Worm (Caenorhabditis elegans) whole organism, L2 larva: ENCODE results near the gene cyp-35B2.

Source experiments
- R02D3.7 ChIP-seq: fragments of 150-350 bp; optimal IDR thresholded peaks from 2 replicates; lab custom pipeline; 2014; ENCODE audit warnings: missing biosample characterization, missing genetic modification characterization
- Y55F3AM.14 ChIP-seq: fragments of 200-800 bp; sonication (Bioruptor generic); optimal IDR thresholded peaks from 2 replicates; lab custom pipeline; 2018; ENCODE audit warnings: mild to moderate bottlenecking, missing genetic modification characterization, missing compliant biosample characterization
- ZK546.5 ChIP-seq: sonication (generic microtip); optimal IDR thresholded peaks from 2 replicates; lab custom pipeline; 2017; ENCODE audit warnings: missing biosample characterization, missing genetic modification characterization
- alr-1 ChIP-seq: fragments of 150-350 bp; optimal IDR thresholded peaks from 2 replicates; lab custom pipeline; 2014; ENCODE audit warnings: missing biosample characterization, missing genetic modification characterization
- aly-2 ChIP-seq: fragments of 150-350 bp; optimal IDR thresholded peaks from 2 replicates; lab custom pipeline; 2014; ENCODE audit warnings: missing biosample characterization, missing genetic modification characterization
- ama-1 ChIP-seq: fragments of 150-350 bp; optimal IDR thresholded peaks from 2 replicates; lab custom pipeline; 2018; ENCODE audit warnings: inconsistent platforms
- ceh-16 ChIP-seq: fragments of 150-350 bp; optimal IDR thresholded peaks from 2 replicates; lab custom pipeline; 2014; ENCODE audit warnings: missing biosample characterization, missing genetic modification characterization
- egl-27 ChIP-seq: sonication (generic microtip); optimal IDR thresholded peaks from 3 replicates; lab custom pipeline; 2017; ENCODE audit warnings: missing biosample characterization, missing genetic modification reagents, missing genetic modification characterization
- elt-1 ChIP-seq: fragments of 150-350 bp; optimal IDR thresholded peaks from 2 replicates; lab custom pipeline; 2014; ENCODE audit warnings: missing biosample characterization, missing genetic modification characterization
- fos-1 ChIP-seq: fragments of 150-350 bp; optimal IDR thresholded peaks from 2 replicates; lab custom pipeline; 2014; ENCODE audit warnings: missing biosample characterization, missing genetic modification characterization
- gmeb-1 ChIP-seq: fragments of 150-350 bp; optimal IDR thresholded peaks from 2 replicates; lab custom pipeline; 2014; ENCODE audit warnings: missing biosample characterization, missing genetic modification characterization
- lin-11 ChIP-seq: fragments of 150-350 bp; sonication (generic microtip); optimal IDR thresholded peaks from 2 replicates; lab custom pipeline; 2014; ENCODE audit warnings: missing biosample characterization, missing genetic modification characterization, inconsistent platforms, mixed read lengths
- lin-39 ChIP-seq: fragments of 150-350 bp; optimal IDR thresholded peaks from 2 replicates; lab custom pipeline; 2014; ENCODE audit warnings: missing biosample characterization, missing genetic modification reagents, missing genetic modification characterization
- lsy-2 ChIP-seq, 2 experiments: fragments of 150-350 bp in 1 of 2; sonication (generic microtip) in 1 of 2; optimal IDR thresholded peaks; 2 replicates each; lab custom pipeline; 2014 to 2017; ENCODE audit warnings: missing biosample characterization in 2 of 2, missing genetic modification characterization in 2 of 2
- mbf-1 ChIP-seq: sonication (generic microtip); optimal IDR thresholded peaks from 2 replicates; lab custom pipeline; 2017; ENCODE audit warnings: missing biosample characterization, missing genetic modification characterization
- mdl-1 ChIP-seq, 2 experiments: fragments of 150-350 bp in 1 of 2; sonication (generic microtip) in 1 of 2; optimal IDR thresholded peaks; 2 replicates each; lab custom pipeline; 2017; ENCODE audit warnings: missing biosample characterization in 2 of 2, missing genetic modification characterization in 2 of 2
- nhr-12 ChIP-seq: fragments of 150-350 bp; optimal IDR thresholded peaks from 2 replicates; lab custom pipeline; 2014; ENCODE audit warnings: missing biosample characterization, missing genetic modification characterization
- nhr-129 ChIP-seq: fragments of 150-350 bp; optimal IDR thresholded peaks from 2 replicates; lab custom pipeline; 2014; ENCODE audit warnings: missing biosample characterization, missing genetic modification characterization
- nhr-21 ChIP-seq: fragments of 150-350 bp; optimal IDR thresholded peaks from 2 replicates; lab custom pipeline; 2014; ENCODE audit warnings: missing biosample characterization, missing genetic modification characterization
- nhr-23 ChIP-seq: fragments of 150-350 bp; optimal IDR thresholded peaks from 2 replicates; lab custom pipeline; 2014; ENCODE audit warnings: missing biosample characterization, missing genetic modification reagents, missing genetic modification characterization
- nhr-25 ChIP-seq: fragments of 150-350 bp; sonication (generic microtip); optimal IDR thresholded peaks from 3 replicates; lab custom pipeline; 2014; ENCODE audit warnings: missing biosample characterization, missing genetic modification characterization
- nhr-6 ChIP-seq: fragments of 150-350 bp; optimal IDR thresholded peaks from 2 replicates; lab custom pipeline; 2014; ENCODE audit warnings: missing biosample characterization, missing genetic modification characterization
- nhr-77 ChIP-seq: fragments of 150-350 bp; optimal IDR thresholded peaks from 2 replicates; lab custom pipeline; 2014; ENCODE audit warnings: missing biosample characterization, missing genetic modification characterization
- peb-1 ChIP-seq: fragments of 150-350 bp; optimal IDR thresholded peaks from 2 replicates; lab custom pipeline; 2014; ENCODE audit warnings: missing biosample characterization, missing genetic modification characterization
- sem-4 ChIP-seq: fragments of 150-350 bp; optimal IDR thresholded peaks from 2 replicates; lab custom pipeline; 2014; ENCODE audit warnings: missing biosample characterization, missing genetic modification reagents, missing genetic modification characterization
- skn-1 ChIP-seq: sonication (generic microtip); optimal IDR thresholded peaks from 2 replicates; lab custom pipeline; 2017; ENCODE audit warnings: missing biosample characterization, missing genetic modification characterization
- sma-9 ChIP-seq, 2 experiments: fragments of 150-350 bp in 1 of 2; sonication (generic microtip) in 1 of 2; optimal IDR thresholded peaks; 2 replicates each; lab custom pipeline; 2014 to 2016; ENCODE audit warnings: missing genetic modification characterization in 2 of 2, mild to moderate bottlenecking in 1 of 2, missing biosample characterization in 1 of 2, missing compliant biosample characterization in 1 of 2, missing genetic modification reagents in 1 of 2, moderate library complexity in 1 of 2
- unc-39 ChIP-seq: fragments of 150-350 bp; optimal IDR thresholded peaks from 2 replicates; lab custom pipeline; 2014; ENCODE audit warnings: missing biosample characterization, missing genetic modification characterization
- unc-55 ChIP-seq: fragments of 150-350 bp; sonication (generic microtip); optimal IDR thresholded peaks from 3 replicates; lab custom pipeline; 2014; ENCODE audit warnings: missing biosample characterization, missing genetic modification reagents, missing genetic modification characterization
- zag-1 ChIP-seq: fragments of 150-350 bp; optimal IDR thresholded peaks from 2 replicates; lab custom pipeline; 2014; ENCODE audit warnings: missing biosample characterization, missing genetic modification characterization
- ztf-1 ChIP-seq: fragments of 200-800 bp; sonication (Bioruptor generic); conservative IDR thresholded peaks from 2 replicates; pipeline ENCODE4 v1.3.6; 2022; ENCODE audit warnings: missing genetic modification characterization, missing compliant biosample characterization
- ztf-4 ChIP-seq: fragments of 150-350 bp; optimal IDR thresholded peaks from 2 replicates; lab custom pipeline; 2014; ENCODE audit warnings: missing biosample characterization, missing genetic modification characterization

The cyp-35B2 gene

DNA sequence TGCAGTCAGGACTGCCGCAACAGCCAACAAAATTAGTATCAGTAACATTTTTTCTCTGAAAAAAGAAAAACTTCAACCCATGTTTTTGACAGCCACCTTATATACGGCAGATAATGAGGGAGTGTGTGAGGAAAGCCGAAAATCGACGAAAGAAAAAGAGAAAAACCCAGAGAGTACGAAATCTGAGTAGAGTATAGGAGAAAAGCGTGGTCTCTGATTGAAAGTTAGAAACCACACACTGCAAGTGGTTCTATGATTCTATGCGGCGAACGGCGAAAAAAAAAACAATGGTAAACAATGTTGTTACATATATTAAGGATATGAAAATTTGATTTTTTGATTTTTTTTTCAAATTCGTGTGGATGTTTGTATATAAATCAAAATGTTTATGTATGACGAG, 25.8 kb downstream of the cyp-35B2 start, which contains the start of gene cyp-34A8:
Gene cyp-34A8, minus strand, starts transcription at position 62 of the 400 bp plus-strand sequence.
- TF ChIP-seq ztf-4 (tag; lab: Kevin White, UChicago) (no peak), sma-9 (GFP tag; optimal IDR thresholded peaks at IDR 0.05; lab: Kevin White, UChicago) (peak; percentile 31), sma-9 (tag; optimal IDR thresholded peaks at IDR 0.05; lab: Kevin White, UChicago) (no peak)

DNA sequence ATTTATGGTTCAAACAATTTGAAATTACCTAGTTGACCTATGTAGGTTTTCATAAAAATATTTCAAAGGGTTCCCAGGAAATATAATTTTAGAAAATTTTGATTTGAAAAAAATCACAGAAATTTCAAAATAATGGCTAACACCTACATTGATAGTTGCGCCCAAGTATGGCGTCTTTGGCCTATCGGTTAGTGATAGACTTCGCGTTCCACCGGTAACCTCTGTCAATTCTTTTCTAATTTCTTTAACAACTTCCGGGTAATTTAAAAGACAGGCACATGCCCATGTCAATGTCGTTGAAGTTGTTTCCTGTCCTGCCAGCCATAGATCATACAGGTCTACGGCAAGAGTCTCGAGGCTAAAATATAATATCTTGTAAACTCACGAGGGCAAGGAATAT, 27.0 kb downstream of the cyp-35B2 start:
- TF ChIP-seq unc-39 (no peak), lsy-2 (tag; optimal IDR thresholded peaks at IDR 0.05; lab: Kevin White, UChicago) (no peak), gmeb-1 (tag; lab: Kevin White, UChicago) (no peak), alr-1 (tag; lab: Kevin White, UChicago) (no peak), ceh-16 (tag; lab: Kevin White, UChicago) (no peak), nhr-12 (tag; lab: Kevin White, UChicago) (no peak), sma-9 (GFP tag; optimal IDR thresholded peaks at IDR 0.05; lab: Kevin White, UChicago) (no peak), sma-9 (tag; optimal IDR thresholded peaks at IDR 0.05; lab: Kevin White, UChicago) (no peak), nhr-6 (tag; lab: Kevin White, UChicago) (no peak), nhr-77 (no peak), nhr-25 (tag; lab: Kevin White, UChicago) (no peak), sem-4 (tag; lab: Kevin White, UChicago) (no peak), Y55F3AM.14 (GFP tag; lab: Kevin White, UChicago) (no peak)

DNA sequence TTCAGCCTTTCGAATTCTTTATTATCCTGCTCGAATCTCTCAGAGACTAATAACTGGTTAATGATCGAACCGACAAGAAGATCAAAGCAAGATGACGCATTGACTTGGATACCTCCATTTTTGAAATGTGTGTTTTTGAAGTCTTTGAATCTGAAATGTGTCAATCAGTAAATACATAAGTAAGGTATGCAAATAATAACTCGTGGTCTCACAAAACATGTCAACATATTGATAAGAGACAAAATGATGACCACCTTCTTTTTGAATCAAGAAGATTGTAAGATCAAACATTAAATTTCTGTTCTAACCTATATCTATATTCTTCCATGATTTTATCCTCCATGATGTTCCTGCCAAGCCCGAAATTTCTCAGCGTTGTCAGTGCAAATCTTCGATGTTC, 27.7 kb downstream of the cyp-35B2 start:
- TF ChIP-seq nhr-129 (tag; lab: Kevin White, UChicago) (no peak), nhr-21 (tag; lab: Kevin White, UChicago) (no peak), R02D3.7 (tag; lab: Kevin White, UChicago) (no peak), mbf-1 (no peak), lsy-2 (tag; optimal IDR thresholded peaks at IDR 0.05; lab: Kevin White, UChicago) (no peak), nhr-6 (tag; lab: Kevin White, UChicago) (no peak)

DNA sequence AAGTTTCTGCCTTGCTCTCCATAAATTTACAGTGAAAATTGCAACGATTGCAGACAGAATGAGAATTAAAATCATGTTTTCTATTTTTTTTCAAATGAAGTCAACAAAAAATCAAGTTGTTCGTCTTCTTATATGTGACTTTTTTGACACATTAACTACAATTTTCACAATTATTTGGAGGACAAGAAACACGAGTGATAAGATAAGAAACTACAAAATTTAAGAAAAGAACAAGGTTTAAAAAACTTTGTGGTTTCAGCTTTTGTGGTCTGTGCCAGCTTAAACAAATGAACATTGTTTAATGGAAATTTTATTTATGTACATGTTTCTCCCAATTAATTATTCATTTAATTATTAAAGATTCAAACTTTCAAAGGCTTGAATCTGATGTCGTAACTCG, 28.4 kb downstream of the cyp-35B2 start, which contains the start of gene cyp-34A9:
Gene cyp-34A9, minus strand, starts transcription at position 131 of the 400 bp plus-strand sequence.
- TF ChIP-seq lin-11 (tag; lab: Kevin White, UChicago) = no peak
- TF ChIP-seq mbf-1 = no peak
- no peak for TF ChIP-seq nhr-12 (tag; lab: Kevin White, UChicago)
- no peak for TF ChIP-seq nhr-23 (tag; lab: Kevin White, UChicago)
- TF ChIP-seq ZK546.5 = no peak
- peak; percentile 58 for TF ChIP-seq sma-9 (GFP tag; optimal IDR thresholded peaks at IDR 0.05; lab: Kevin White, UChicago)
- TF ChIP-seq sma-9 (tag; optimal IDR thresholded peaks at IDR 0.05; lab: Kevin White, UChicago) = no peak
- peak; percentile 36 for TF ChIP-seq fos-1 (tag; lab: Kevin White, UChicago)
- TF ChIP-seq ama-1 (lab: Kevin White, UChicago) = no peak

DNA sequence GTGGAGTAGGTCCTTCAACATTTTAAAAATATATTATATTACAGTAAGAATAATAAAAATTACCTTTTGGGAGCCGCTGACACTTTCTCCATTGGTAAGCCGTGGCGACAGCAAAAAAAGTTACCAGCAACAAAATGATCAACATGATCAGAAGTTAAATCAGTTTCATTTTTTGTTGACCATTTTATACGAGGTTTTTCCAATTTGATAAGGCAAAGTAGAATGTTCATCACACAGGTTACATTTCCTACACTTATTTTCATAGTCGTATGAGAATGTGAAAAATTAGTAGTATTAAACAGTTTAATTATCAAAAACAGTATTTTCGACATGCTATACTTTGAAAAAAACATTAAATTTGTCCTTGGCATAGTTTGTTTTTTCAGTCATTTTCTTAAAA, 30.9 kb downstream of the cyp-35B2 start, which contains the start of gene cyp-34A10:
Gene cyp-34A10, minus strand, starts transcription at position 146 of the 400 bp plus-strand sequence.
- no peak for TF ChIP-seq sma-9 (GFP tag; optimal IDR thresholded peaks at IDR 0.05; lab: Kevin White, UChicago)
- no peak for TF ChIP-seq sma-9 (tag; optimal IDR thresholded peaks at IDR 0.05; lab: Kevin White, UChicago)
- TF ChIP-seq gmeb-1 (tag; lab: Kevin White, UChicago) = no peak
- TF ChIP-seq aly-2 (tag; lab: Kevin White, UChicago) = no peak
- TF ChIP-seq unc-55 = no peak
- TF ChIP-seq ceh-16 (tag; lab: Kevin White, UChicago) = no peak
- no peak for TF ChIP-seq egl-27 (tag; lab: Kevin White, UChicago)
- no peak for TF ChIP-seq zag-1 (tag; lab: Kevin White, UChicago)
- no peak for TF ChIP-seq sem-4 (tag; lab: Kevin White, UChicago)
- no peak for TF ChIP-seq lin-39

DNA sequence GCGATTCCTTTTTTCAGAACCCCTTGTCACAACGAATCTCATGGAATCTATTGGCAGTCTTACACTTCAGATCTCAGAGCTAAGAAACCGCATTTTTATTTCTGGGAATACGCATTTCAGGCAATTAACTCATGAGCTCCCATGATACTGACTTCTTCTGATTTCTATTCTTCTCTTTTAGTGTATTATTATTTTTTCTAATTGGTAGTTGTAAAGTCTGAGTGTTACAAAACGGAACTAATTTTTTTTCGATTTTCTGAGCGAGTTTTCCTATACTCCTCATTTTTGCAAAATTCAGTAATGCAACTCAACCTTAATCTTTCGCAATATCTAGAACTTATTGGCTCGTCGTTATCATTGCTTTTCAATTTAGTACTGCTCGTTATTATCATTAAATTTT, 32.4 kb downstream of the cyp-35B2 start, which contains the start of gene str-82:
Gene str-82, plus strand, starts transcription at position 301 of the 400 bp plus-strand sequence.
- TF ChIP-seq skn-1 (tag; lab: Kevin White, UChicago) = no peak
- no peak for TF ChIP-seq egl-27 (tag; lab: Kevin White, UChicago)
- no peak for TF ChIP-seq elt-1 (tag; lab: Kevin White, UChicago)
- no peak for TF ChIP-seq peb-1
- no peak for TF ChIP-seq ZK546.5
- no peak for TF ChIP-seq mdl-1 (tag; optimal IDR thresholded peaks at IDR 0.05; lab: Kevin White, UChicago)
- no peak for TF ChIP-seq lsy-2 (tag; optimal IDR thresholded peaks at IDR 0.05; lab: Kevin White, UChicago)
- no peak for TF ChIP-seq ztf-1 (GFP tag; lab: Robert Waterston, UW)
